Worm (Caenorhabditis elegans): ENCODE measurements around the gene spv-1.

- TF ChIP-seq scrt-1 (GFP tag; IDR thresholded peaks at IDR 0.05) (no peak), ets-7 (tag; optimal IDR thresholded peaks at IDR 0.05) (no peak), ceh-36 (tag; optimal IDR thresholded peaks at IDR 0.05) (no peak), tbx-11 (GFP tag; IDR thresholded peaks at IDR 0.05) (no peak), ceh-13 (GFP tag; optimal IDR thresholded peaks at IDR 0.05) (no peak), flt-1 (GFP tag; IDR thresholded peaks at IDR 0.05) (no peak), B0310.2 (tag; optimal IDR thresholded peaks at IDR 0.05) (no peak), pes-1 (GFP tag; IDR thresholded peaks at IDR 0.05) (no peak), hnd-1 (tag; optimal IDR thresholded peaks at IDR 0.05) (no peak), F13C5.2 (tag; optimal IDR thresholded peaks at IDR 0.05) (no peak), ama-1 (optimal IDR thresholded peaks at IDR 0.05) (no peak), hmbx-1 (tag; optimal IDR thresholded peaks at IDR 0.05) (no peak), tra-4 (tag; optimal IDR thresholded peaks at IDR 0.05) (no peak)
Observed at ce11 chrII:7892761-7893272, 35.7 kb downstream of the spv-1 start, which contains the start of gene ptc-1.

Measured in whole organism, early embryonic.